Worm (Caenorhabditis elegans) whole organism, L3 larva: ENCODE measurements around the gene nsph-4.1.

ENCODE experiments used
- R02D3.7 ChIP-seq: fragments of 150-350 bp; optimal IDR thresholded peaks from 2 replicates; lab custom pipeline; 2014; ENCODE audit warnings: missing biosample characterization, missing genetic modification characterization
- aly-2 ChIP-seq: fragments of 150-350 bp; optimal IDR thresholded peaks from 2 replicates; lab custom pipeline; 2014; ENCODE audit warnings: missing biosample characterization, missing genetic modification characterization
- ceh-16 ChIP-seq: sonication (generic microtip); optimal IDR thresholded peaks from 2 replicates; lab custom pipeline; 2017; ENCODE audit warnings: missing biosample characterization, missing genetic modification characterization
- egl-27 ChIP-seq: sonication (generic microtip); optimal IDR thresholded peaks from 4 replicates; lab custom pipeline; 2017; ENCODE audit warnings: missing biosample characterization, missing genetic modification reagents, missing genetic modification characterization
- eor-1 ChIP-seq, 2 experiments: fragments of 150-350 bp; optimal IDR thresholded peaks; 2 replicates each; lab custom pipeline; 2014 to 2018; ENCODE audit warnings: missing biosample characterization in 2 of 2, missing genetic modification characterization in 2 of 2
- fkh-10 ChIP-seq: sonication (generic microtip); optimal IDR thresholded peaks from 2 replicates; lab custom pipeline; 2017; ENCODE audit warnings: missing biosample characterization, missing genetic modification reagents, missing genetic modification characterization
- fos-1 ChIP-seq: fragments of 150-350 bp; optimal IDR thresholded peaks from 2 replicates; lab custom pipeline; 2014; ENCODE audit warnings: missing biosample characterization, missing genetic modification characterization
- nhr-237 ChIP-seq: fragments of 150-350 bp; optimal IDR thresholded peaks from 2 replicates; lab custom pipeline; 2014; ENCODE audit warnings: missing biosample characterization, missing genetic modification characterization
- nhr-28 ChIP-seq: fragments of 150-350 bp; optimal IDR thresholded peaks from 2 replicates; lab custom pipeline; 2014; ENCODE audit warnings: missing biosample characterization, missing genetic modification characterization
- nhr-76 ChIP-seq: fragments of 150-350 bp; sonication (generic microtip); optimal IDR thresholded peaks from 5 replicates; lab custom pipeline; 2014; ENCODE audit warnings: missing biosample characterization, missing genetic modification characterization
- pha-4 ChIP-seq: fragments of 150-350 bp; optimal IDR thresholded peaks from 2 replicates; lab custom pipeline; 2014; ENCODE audit warnings: missing biosample characterization, missing genetic modification reagents, missing genetic modification characterization
- unc-62 ChIP-seq: fragments of 150-350 bp; sonication (generic microtip); optimal IDR thresholded peaks from 4 replicates; lab custom pipeline; 2014; ENCODE audit warnings: missing biosample characterization, missing genetic modification reagents, missing genetic modification characterization

- TF ChIP-seq ceh-16 (tag; lab: Kevin White, UChicago) (no peak), fos-1 (tag; lab: Kevin White, UChicago) (no peak), unc-62 (no peak), nhr-28 (tag; lab: Kevin White, UChicago) (no peak), fkh-10 (GFP tag; lab: Kevin White, UChicago) (no peak), nhr-76 (tag; lab: Kevin White, UChicago) (no peak), aly-2 (tag; lab: Kevin White, UChicago) (no peak), egl-27 (tag; lab: Kevin White, UChicago) (no peak), pha-4 (no peak), R02D3.7 (no peak), eor-1 (tag; optimal IDR thresholded peaks at IDR 0.05; lab: Kevin White, UChicago) (no peak), nhr-237 (tag; lab: Kevin White, UChicago) (no peak)
Measured at ce11 chrIV:5272518-5272917, 45.9 kb downstream of the nsph-4.1 start, which contains the start of gene F36H12.3.
